Worm (Caenorhabditis elegans) whole organism, L4 larva: ENCODE results near the gene C08E3.13.

Experiments
- R02D3.7 ChIP-seq: fragments of 150-350 bp; sonication (generic microtip); optimal IDR thresholded peaks from 3 replicates; lab custom pipeline; 2014; ENCODE audit warnings: missing biosample characterization, missing genetic modification characterization
- lin-29 ChIP-seq: fragments of 200-800 bp; sonication (Bioruptor generic); IDR thresholded peaks from 2 replicates; pipeline ENCODE4 v1.3.6; 2022; ENCODE audit warnings: missing genetic modification reagents, missing genetic modification characterization, missing compliant biosample characterization
- zip-2 ChIP-seq: fragments of 150-350 bp; optimal IDR thresholded peaks from 2 replicates; lab custom pipeline; 2014; ENCODE audit warnings: missing biosample characterization, missing genetic modification characterization

- TF ChIP-seq lin-29 (GFP tag; lab: Robert Waterston, UW) (no peak), R02D3.7 (tag; lab: Kevin White, UChicago) (no peak), zip-2 (tag; lab: Kevin White, UChicago) (no peak)
These were observed 36.8 kb upstream of the C08E3.13 start, which contains the start of gene srw-97 for ce11 chrII:1668913-1669312.
